Fruit fly (Drosophila melanogaster): ENCODE measurements around the gene CG8043.

Gene CG8043

DNA sequence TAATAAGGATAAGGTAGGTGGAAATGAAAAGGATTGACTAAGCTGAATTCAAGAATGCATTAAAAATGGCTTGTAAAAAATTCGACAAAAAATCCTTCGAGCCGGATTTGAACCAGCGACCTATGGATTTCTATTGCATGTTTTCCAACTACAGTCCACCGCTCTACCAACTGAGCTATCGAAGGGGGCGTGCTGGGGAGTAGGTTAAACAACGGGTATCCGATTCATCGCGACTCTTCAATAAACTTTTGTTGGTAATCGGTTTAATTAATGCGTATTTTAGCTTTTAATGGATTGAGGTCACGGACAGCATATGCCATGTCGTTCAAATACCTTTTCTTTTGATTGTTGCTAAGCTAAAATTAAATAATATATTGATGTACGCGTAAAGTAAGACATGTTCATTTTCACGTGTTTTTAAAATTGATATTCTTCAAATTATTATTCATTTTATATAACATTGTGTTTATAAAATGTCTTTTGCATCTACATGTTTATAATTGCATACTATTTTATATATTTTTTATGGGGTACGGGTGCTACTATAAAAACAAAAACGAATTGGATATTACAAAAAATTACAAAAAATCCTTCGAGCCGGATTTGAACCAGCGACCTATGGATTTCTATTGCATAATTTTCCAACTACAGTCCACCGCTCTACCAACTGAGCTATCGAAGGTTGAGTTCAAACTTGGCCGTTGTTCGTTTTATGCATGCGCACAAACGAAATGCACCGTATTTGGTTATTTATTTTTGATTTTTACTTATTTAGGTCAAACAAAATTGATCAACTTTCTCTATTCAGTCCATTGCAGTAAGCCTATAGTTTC is 8.5 kb upstream of the CG8043 start (continued):
- no peak for TF ChIP-seq Hsf (GFP tag; optimal IDR thresholded peaks at IDR 0.05)
- peak; percentile 93 for TF ChIP-seq abd-A (tag; optimal IDR thresholded peaks at IDR 0.05)
- TF ChIP-seq CG14860 (GFP tag; IDR thresholded peaks at IDR 0.05; ENCODE audit: partially characterized antibody) = peak; percentile 52
- TF ChIP-seq CG7556 (GFP tag; optimal IDR thresholded peaks at IDR 0.05) = no peak
- TF ChIP-seq az2 (GFP tag; optimal IDR thresholded peaks at IDR 0.05) = no peak
- TF ChIP-seq CG12071 (GFP tag; optimal IDR thresholded peaks at IDR 0.05) = no peak
- TF ChIP-seq Antp (GFP tag; optimal IDR thresholded peaks at IDR 0.05) = no peak
- TF ChIP-seq Dad (GFP tag; optimal IDR thresholded peaks at IDR 0.05) = no peak
- TF ChIP-seq vfl (GFP tag; optimal IDR thresholded peaks at IDR 0.05) = no peak
- TF ChIP-seq CG14710 (tag; optimal IDR thresholded peaks at IDR 0.05) = no peak
- TF ChIP-seq CG16863 (GFP tag; optimal IDR thresholded peaks at IDR 0.05) = no peak
- no peak for TF ChIP-seq bsh (GFP tag; optimal IDR thresholded peaks at IDR 0.05)
- no peak for TF ChIP-seq Taf1 (GFP tag; IDR thresholded peaks at IDR 0.05)
- no peak for TF ChIP-seq nmo (GFP tag; optimal IDR thresholded peaks at IDR 0.05)
- no peak for TF ChIP-seq CG11695 (GFP tag; IDR thresholded peaks at IDR 0.05)
- no peak for TF ChIP-seq Sin3A (optimal IDR thresholded peaks at IDR 0.05)
- TF ChIP-seq vnd (GFP tag; IDR thresholded peaks at IDR 0.05; ENCODE audit: partially characterized antibody) = peak; percentile 35
- TF ChIP-seq CG6791 (GFP tag; IDR thresholded peaks at IDR 0.05; ENCODE audit: partially characterized antibody) = peak; percentile 95
- no peak for TF ChIP-seq CG6254 (GFP tag; optimal IDR thresholded peaks at IDR 0.05)
- no peak for TF ChIP-seq pnt (GFP tag; optimal IDR thresholded peaks at IDR 0.05)
- TF ChIP-seq CG42726 (GFP tag; IDR thresholded peaks at IDR 0.05; ENCODE audit: partially characterized antibody) = peak; percentile 94
- no peak for TF ChIP-seq Rfx (GFP tag; IDR thresholded peaks at IDR 0.05)
- no peak for TF ChIP-seq CG1832 (GFP tag; optimal IDR thresholded peaks at IDR 0.05)
- TF ChIP-seq cas (GFP tag; IDR thresholded peaks at IDR 0.05) = no peak
- TF ChIP-seq Bgb (GFP tag; IDR thresholded peaks at IDR 0.05; ENCODE audit: partially characterized antibody) = peak; percentile 70
- TF ChIP-seq CG4282 (GFP tag; optimal IDR thresholded peaks at IDR 0.05) = no peak
- TF ChIP-seq NC2β (GFP tag; optimal IDR thresholded peaks at IDR 0.05) = no peak
- TF ChIP-seq Hmx (GFP tag; optimal IDR thresholded peaks at IDR 0.05) = no peak
- no peak for TF ChIP-seq Ravus (GFP tag; IDR thresholded peaks at IDR 0.05)
- TF ChIP-seq CkIIα-i1 (GFP tag; IDR thresholded peaks at IDR 0.05) = no peak
- no peak for TF ChIP-seq ssp (GFP tag; IDR thresholded peaks at IDR 0.05)
- no peak for TF ChIP-seq CG2116 (GFP tag; optimal IDR thresholded peaks at IDR 0.05)
- TF ChIP-seq disco-r (GFP tag; optimal IDR thresholded peaks at IDR 0.05) = no peak
- TF ChIP-seq CG4730 (GFP tag; IDR thresholded peaks at IDR 0.05) = no peak
- no peak for TF ChIP-seq CG8478 (optimal IDR thresholded peaks at IDR 0.05)
- no peak for TF ChIP-seq Sox100B (GFP tag; optimal IDR thresholded peaks at IDR 0.05)
- no peak for TF ChIP-seq CG17359 (tag; optimal IDR thresholded peaks at IDR 0.05)
- TF ChIP-seq CG2199 (GFP tag; IDR thresholded peaks at IDR 0.05) = no peak; the same call in 2 of the 3 replicates
- no peak for TF ChIP-seq sob (GFP tag; IDR thresholded peaks at IDR 0.05)
- TF ChIP-seq CG15696 (tag; optimal IDR thresholded peaks at IDR 0.05) = no peak
- TF ChIP-seq kay (GFP tag; optimal IDR thresholded peaks at IDR 0.05) = no peak
- TF ChIP-seq HHEX (GFP tag; optimal IDR thresholded peaks at IDR 0.05) = no peak
- TF ChIP-seq CG16779 (GFP tag; IDR thresholded peaks at IDR 0.05) = no peak
- no peak for TF ChIP-seq NC2α (GFP tag; optimal IDR thresholded peaks at IDR 0.05)
- no peak for TF ChIP-seq ems (GFP tag; optimal IDR thresholded peaks at IDR 0.05)
- TF ChIP-seq jigr1 (GFP tag; IDR thresholded peaks at IDR 0.05) = no peak
- TF ChIP-seq CG11085 (GFP tag; IDR thresholded peaks at IDR 0.05) = no peak
- TF ChIP-seq CG17186 (GFP tag; optimal IDR thresholded peaks at IDR 0.05) = no peak
- TF ChIP-seq Oli (tag; optimal IDR thresholded peaks at IDR 0.05) = no peak
- TF ChIP-seq Dbx (GFP tag; IDR thresholded peaks at IDR 0.05) = no peak
- TF ChIP-seq Xrp1 (GFP tag; IDR thresholded peaks at IDR 0.05) = no peak
